Fruit fly (Drosophila melanogaster) whole organism, embryonic: ENCODE measurements around the gene CG5191.
A peak's percentile ranks its signal among the peaks of the same experiment; 100 is the strongest.

Experiments used
- Adf1 ChIP-seq: fragments of 200-800 bp; sonication (Bioruptor generic); IDR thresholded peaks from 2 replicates; pipeline ENCODE4 v1.3.6; 2022; ENCODE audit warnings: missing biosample characterization, missing genetic modification characterization
- Atf-2 ChIP-seq: fragments of 200-800 bp; sonication (Bioruptor generic); optimal IDR thresholded peaks from 2 replicates; lab custom pipeline; 2016; ENCODE audit warnings: missing biosample characterization, missing genetic modification characterization
- CG10147 ChIP-seq: fragments of 200-800 bp; sonication (Bioruptor generic); optimal IDR thresholded peaks from 2 replicates; lab custom pipeline; 2019; ENCODE audit warnings: missing biosample characterization, mild to moderate bottlenecking, missing genetic modification characterization, moderate library complexity
- CG11560 ChIP-seq: fragments of 200-800 bp; sonication (Bioruptor generic); IDR thresholded peaks from 3 replicates; pipeline ENCODE4 v1.3.6; 2022; ENCODE audit warnings: missing biosample characterization, missing genetic modification characterization
- CG11696 ChIP-seq: fragments of 200-800 bp; sonication (Bioruptor generic); IDR thresholded peaks from 2 replicates; pipeline ENCODE4 v1.3.6; 2022; ENCODE audit warnings: missing biosample characterization, missing genetic modification characterization
- CG12236 ChIP-seq: fragments of 200-800 bp; sonication (Bioruptor generic); optimal IDR thresholded peaks from 2 replicates; lab custom pipeline; 2016; ENCODE audit warnings: missing biosample characterization, missing genetic modification characterization
- CG13424 ChIP-seq: fragments of 200-800 bp; sonication (Bioruptor generic); optimal IDR thresholded peaks from 2 replicates; lab custom pipeline; 2019; ENCODE audit warnings: missing biosample characterization, mild to moderate bottlenecking, missing genetic modification characterization, moderate library complexity
- CG17568 ChIP-seq: fragments of 200-800 bp; sonication (Bioruptor generic); optimal IDR thresholded peaks from 2 replicates; lab custom pipeline; 2018; ENCODE audit warnings: missing biosample characterization, mild to moderate bottlenecking, missing genetic modification characterization, moderate library complexity
- CG2129 ChIP-seq: fragments of 200-800 bp; sonication (Bioruptor generic); IDR thresholded peaks from 2 replicates; pipeline ENCODE4 v1.3.6; 2022; ENCODE audit warnings: missing biosample characterization, missing genetic modification characterization; ENCODE audit not compliant: partially characterized antibody
- CG30403 ChIP-seq: fragments of 200-800 bp; sonication (Bioruptor generic); optimal IDR thresholded peaks from 3 replicates; lab custom pipeline; 2016; ENCODE audit warnings: missing biosample characterization, missing genetic modification characterization
- CG3838 ChIP-seq: fragments of 200-800 bp; sonication (Bioruptor generic); optimal IDR thresholded peaks from 3 replicates; lab custom pipeline; 2016; ENCODE audit warnings: missing biosample characterization, missing genetic modification characterization
- CG7357 ChIP-seq: fragments of 200-800 bp; sonication (Bioruptor generic); IDR thresholded peaks from 3 replicates; pipeline ENCODE4 v1.3.6; 2022; ENCODE audit warnings: missing biosample characterization, missing genetic modification characterization
- CG7372 ChIP-seq: fragments of 200-800 bp; sonication (Bioruptor generic); IDR thresholded peaks from 2 replicates; pipeline ENCODE4 v1.3.6; 2022; ENCODE audit warnings: missing biosample characterization, missing genetic modification characterization
- CG7839 ChIP-seq: fragments of 200-800 bp; sonication (Bioruptor generic); optimal IDR thresholded peaks from 3 replicates; lab custom pipeline; 2018; ENCODE audit warnings: missing biosample characterization, mild to moderate bottlenecking, missing genetic modification characterization, moderate library complexity
- CG7963 ChIP-seq: fragments of 200-800 bp; sonication (Bioruptor generic); IDR thresholded peaks from 3 replicates; pipeline ENCODE4 v1.3.6; 2022; ENCODE audit warnings: missing biosample characterization, missing genetic modification characterization; ENCODE audit not compliant: partially characterized antibody
- CG8388 ChIP-seq: fragments of 200-800 bp; sonication (Bioruptor generic); optimal IDR thresholded peaks from 2 replicates; lab custom pipeline; 2019; ENCODE audit warnings: missing biosample characterization, mild to moderate bottlenecking, missing genetic modification characterization, moderate library complexity
- CG9215 ChIP-seq: fragments of 200-800 bp; sonication (Bioruptor generic); IDR thresholded peaks from 2 replicates; pipeline ENCODE4 v1.3.6; 2022; ENCODE audit warnings: missing biosample characterization, missing genetic modification characterization
- CG9437 ChIP-seq: fragments of 200-800 bp; sonication (Bioruptor generic); optimal IDR thresholded peaks from 2 replicates; lab custom pipeline; 2018; ENCODE audit warnings: missing biosample characterization, mild to moderate bottlenecking, missing genetic modification characterization
- CG9727 ChIP-seq: fragments of 200-800 bp; sonication (Bioruptor generic); optimal IDR thresholded peaks from 3 replicates; lab custom pipeline; 2017; ENCODE audit warnings: missing biosample characterization, mild to moderate bottlenecking, missing genetic modification characterization
- Chrac-16 ChIP-seq: fragments of 200-800 bp; sonication (Bioruptor generic); optimal IDR thresholded peaks from 3 replicates; lab custom pipeline; 2016; ENCODE audit warnings: missing biosample characterization, missing genetic modification characterization
- Doc3 ChIP-seq: fragments of 200-800 bp; sonication (Bioruptor generic); IDR thresholded peaks from 3 replicates; pipeline ENCODE4 v1.3.6; 2022; ENCODE audit warnings: missing biosample characterization, missing genetic modification characterization; ENCODE audit not compliant: partially characterized antibody
- Dref ChIP-seq: fragments of 200-800 bp; sonication (Bioruptor generic); IDR thresholded peaks from 2 replicates; pipeline ENCODE4 v1.3.6; 2022; ENCODE audit warnings: missing biosample characterization, missing genetic modification characterization
- ERR ChIP-seq: fragments of 200-800 bp; sonication (Bioruptor generic); optimal IDR thresholded peaks from 2 replicates; lab custom pipeline; 2016; ENCODE audit warnings: missing biosample characterization, missing genetic modification characterization
- Fer1 ChIP-seq: fragments of 200-800 bp; sonication (Bioruptor generic); optimal IDR thresholded peaks from 2 replicates; lab custom pipeline; 2017; ENCODE audit warnings: missing biosample characterization, mild to moderate bottlenecking, missing genetic modification characterization
- HmgZ ChIP-seq: fragments of 200-800 bp; sonication (Bioruptor generic); optimal IDR thresholded peaks from 2 replicates; lab custom pipeline; 2018; ENCODE audit warnings: missing biosample characterization, mild to moderate bottlenecking, missing genetic modification characterization
- Hr51 ChIP-seq, 2 experiments: fragments of 200-800 bp; sonication (Bioruptor generic); optimal IDR thresholded peaks; 2 replicates in 1 of 2; 3 replicates in 1 of 2; lab custom pipeline; 2016 to 2018; ENCODE audit warnings: missing biosample characterization in 2 of 2, missing genetic modification characterization in 2 of 2, mild to moderate bottlenecking in 1 of 2, moderate library complexity in 1 of 2
- MTF-1 ChIP-seq: fragments of 200-800 bp; sonication (Bioruptor generic); optimal IDR thresholded peaks from 2 replicates; lab custom pipeline; 2018; ENCODE audit warnings: missing biosample characterization, mild to moderate bottlenecking, missing genetic modification characterization, borderline replicate concordance
- Meics ChIP-seq: fragments of 200-800 bp; sonication (Bioruptor generic); optimal IDR thresholded peaks from 2 replicates; lab custom pipeline; 2017; ENCODE audit warnings: missing biosample characterization, mild to moderate bottlenecking, missing genetic modification characterization
- Mes4 ChIP-seq: fragments of 200-800 bp; sonication (Bioruptor generic); optimal IDR thresholded peaks from 2 replicates; lab custom pipeline; 2016; ENCODE audit warnings: missing biosample characterization, missing genetic modification characterization
- NC2α ChIP-seq: fragments of 200-800 bp; sonication (Bioruptor generic); optimal IDR thresholded peaks from 2 replicates; lab custom pipeline; 2016; ENCODE audit warnings: missing biosample characterization, missing genetic modification characterization
- Nf-YB ChIP-seq: fragments of 200-800 bp; sonication (Bioruptor generic); optimal IDR thresholded peaks from 3 replicates; lab custom pipeline; 2019; ENCODE audit warnings: missing biosample characterization, mild to moderate bottlenecking, missing genetic modification characterization, moderate library complexity
- Side ChIP-seq: fragments of 200-800 bp; sonication (Bioruptor generic); optimal IDR thresholded peaks from 2 replicates; lab custom pipeline; 2016; ENCODE audit warnings: missing biosample characterization, missing genetic modification characterization
- Sox102F ChIP-seq: fragments of 200-800 bp; sonication (Bioruptor generic); optimal IDR thresholded peaks from 2 replicates; lab custom pipeline; 2018; ENCODE audit warnings: missing biosample characterization, mild to moderate bottlenecking, missing genetic modification characterization, moderate library complexity
- Stat92E ChIP-seq, 3 experiments: fragments of >200 bp in 2 of 3; fragments of 200-800 bp in 1 of 3; sonication (Bioruptor generic) in 1 of 3; optimal IDR thresholded peaks; 2 replicates each; lab custom pipeline; 2017 to 2019; ENCODE audit warnings: missing biosample characterization in 3 of 3, missing genetic modification characterization in 3 of 3, mild to moderate bottlenecking in 1 of 3, moderate library complexity in 1 of 3
- Vsx1 ChIP-seq: fragments of 200-800 bp; sonication (Bioruptor generic); optimal IDR thresholded peaks from 2 replicates; lab custom pipeline; 2017; ENCODE audit warnings: missing biosample characterization, mild to moderate bottlenecking, missing genetic modification characterization, missing genetic modification reagents
- ab ChIP-seq: fragments of 200-800 bp; sonication (Bioruptor generic); optimal IDR thresholded peaks from 2 replicates; lab custom pipeline; 2016; ENCODE audit warnings: missing biosample characterization, missing genetic modification characterization
- aop ChIP-seq: fragments of 200-800 bp; sonication (Bioruptor generic); IDR thresholded peaks from 2 replicates; pipeline ENCODE4 v1.3.6; 2022; ENCODE audit warnings: missing biosample characterization, missing genetic modification characterization
- bigmax ChIP-seq: fragments of 200-800 bp; sonication (Bioruptor generic); optimal IDR thresholded peaks from 2 replicates; lab custom pipeline; 2018; ENCODE audit warnings: missing biosample characterization, mild to moderate bottlenecking, missing genetic modification characterization
- dan ChIP-seq: fragments of 200-800 bp; sonication (Bioruptor generic); IDR thresholded peaks from 2 replicates; pipeline ENCODE4 v1.3.6; 2022; ENCODE audit warnings: missing biosample characterization, missing genetic modification characterization
- exex ChIP-seq: fragments of 200-800 bp; sonication (Bioruptor generic); optimal IDR thresholded peaks from 4 replicates; lab custom pipeline; 2018; ENCODE audit warnings: missing biosample characterization, mild to moderate bottlenecking, missing genetic modification characterization, moderate library complexity
- kay ChIP-seq: fragments of 200-800 bp; sonication (Bioruptor generic); optimal IDR thresholded peaks from 2 replicates; lab custom pipeline; 2016; ENCODE audit warnings: missing biosample characterization, missing genetic modification characterization
- lmd ChIP-seq: fragments of 200-800 bp; sonication (Bioruptor generic); IDR thresholded peaks from 2 replicates; pipeline ENCODE4 v1.3.6; 2022; ENCODE audit warnings: missing biosample characterization, missing genetic modification characterization
- odd ChIP-seq: fragments of 200-800 bp; sonication (Bioruptor generic); optimal IDR thresholded peaks from 2 replicates; lab custom pipeline; 2017; ENCODE audit warnings: missing biosample characterization, mild to moderate bottlenecking, missing genetic modification characterization
- pan ChIP-seq, 4 experiments: fragments of >200 bp in 3 of 4; fragments of 200-800 bp in 1 of 4; sonication (Bioruptor generic) in 1 of 4; optimal IDR thresholded peaks in 3 of 4; IDR thresholded peaks in 1 of 4; 2 replicates each; pipeline versions ENCODE4 v1.3.6 to Lab custom; 2017 to 2022; ENCODE audit warnings: missing biosample characterization in 2 of 4, missing genetic modification characterization in 2 of 4, mixed read lengths in 1 of 4
- pfk ChIP-seq: fragments of 200-800 bp; sonication (Bioruptor generic); optimal IDR thresholded peaks from 2 replicates; lab custom pipeline; 2018; ENCODE audit warnings: missing biosample characterization, mild to moderate bottlenecking, missing genetic modification characterization, moderate library complexity
- pzg ChIP-seq: fragments of 200-800 bp; sonication (Bioruptor generic); optimal IDR thresholded peaks from 3 replicates; lab custom pipeline; 2018; ENCODE audit warnings: missing biosample characterization, mild to moderate bottlenecking, missing genetic modification characterization, moderate library complexity
- sens ChIP-seq: fragments of 200-800 bp; sonication (Bioruptor generic); peaks from one replicate; lab custom pipeline; 2016; ENCODE audit warnings: missing biosample characterization, missing genetic modification characterization
- seq ChIP-seq: fragments of 200-800 bp; sonication (Bioruptor generic); IDR thresholded peaks from 2 replicates; pipeline ENCODE4 v1.3.6; 2022; ENCODE audit warnings: missing biosample characterization, missing genetic modification characterization
- tna ChIP-seq: fragments of 200-800 bp; sonication (Bioruptor generic); IDR thresholded peaks from 2 replicates; pipeline ENCODE4 v1.3.6; 2022; ENCODE audit warnings: missing biosample characterization, missing genetic modification characterization; ENCODE audit not compliant: partially characterized antibody
- vnd ChIP-seq: fragments of 200-800 bp; sonication (Bioruptor generic); IDR thresholded peaks from 3 replicates; pipeline ENCODE4 v1.3.6; 2022; ENCODE audit warnings: missing biosample characterization, missing genetic modification characterization; ENCODE audit not compliant: partially characterized antibody

Gene CG5191

DNA sequence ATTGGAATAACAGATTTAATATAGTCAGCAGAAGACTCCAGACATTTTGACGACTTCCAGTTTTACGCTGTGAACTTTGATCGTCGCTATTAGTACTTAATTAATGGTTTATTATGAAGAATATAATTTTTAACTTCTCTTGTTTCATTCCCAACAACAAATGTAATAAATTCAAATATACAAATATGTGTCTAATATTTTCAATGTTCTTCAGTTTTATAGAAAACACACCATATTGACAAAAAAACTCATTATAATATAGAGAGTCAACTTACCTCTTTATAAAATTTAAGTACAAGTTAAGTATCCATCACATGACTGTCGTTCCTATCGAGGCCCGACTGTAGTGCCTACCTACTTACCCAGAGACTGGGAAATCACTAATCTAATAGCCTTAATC, 12.7 kb downstream of the CG5191 start (continued):
- no peak for TF ChIP-seq pan (optimal IDR thresholded peaks at IDR 0.05; lab: Kevin White, UChicago)
- no peak for TF ChIP-seq pan (GFP tag; optimal IDR thresholded peaks at IDR 0.05 in 1 of 2, IDR thresholded peaks at IDR 0.05 in 1 of 2)
- TF ChIP-seq CG3838 (GFP tag; lab: Kevin White, UChicago), result no peak
- TF ChIP-seq MTF-1, result no peak
- TF ChIP-seq Sox102F (GFP tag; lab: Kevin White, UChicago), result peak; percentile 14
- TF ChIP-seq exex (tag; lab: Kevin White, UChicago), result no peak
- TF ChIP-seq Mes4, result no peak
- TF ChIP-seq CG10147 (GFP tag; lab: Kevin White, UChicago), result peak; percentile 22
- TF ChIP-seq pzg, result no peak
- no peak for TF ChIP-seq CG7357 (GFP tag; lab: Robert Waterston, UW)
- TF ChIP-seq Adf1, result no peak
- no peak for TF ChIP-seq CG7963 (GFP tag; lab: Robert Waterston, UW)
- TF ChIP-seq ab (GFP tag; lab: Kevin White, UChicago), result no peak
- TF ChIP-seq Fer1 (GFP tag; lab: Kevin White, UChicago), result no peak
- TF ChIP-seq Nf-YB (GFP tag; lab: Kevin White, UChicago), result no peak
- TF ChIP-seq CG12236 (GFP tag; lab: Kevin White, UChicago), result no peak
- no peak for TF ChIP-seq ERR (GFP tag; lab: Kevin White, UChicago)
- TF ChIP-seq kay (GFP tag; lab: Kevin White, UChicago), result no peak
- TF ChIP-seq CG9215 (GFP tag; lab: Robert Waterston, UW), result no peak
- no peak for TF ChIP-seq Dref
- TF ChIP-seq CG7839 (tag; lab: Kevin White, UChicago), result peak; percentile 33
- TF ChIP-seq CG8388 (GFP tag; lab: Kevin White, UChicago), result no peak
- TF ChIP-seq CG11560, result no peak
- TF ChIP-seq HmgZ (tag; lab: Kevin White, UChicago), result no peak
- TF ChIP-seq pfk, result no peak
- no peak for TF ChIP-seq dan (GFP tag; lab: Robert Waterston, UW)
- no peak for TF ChIP-seq odd (GFP tag; lab: Kevin White, UChicago)
- no peak for TF ChIP-seq CG17568 (GFP tag; lab: Kevin White, UChicago)
- peak; percentile 11 for TF ChIP-seq CG13424 (tag; lab: Kevin White, UChicago)
- TF ChIP-seq Stat92E (GFP tag; optimal IDR thresholded peaks at IDR 0.05; lab: Kevin White, UChicago), result no peak
- no peak for TF ChIP-seq CG7372 (GFP tag; lab: Robert Waterston, UW)
- peak; percentile 12 for TF ChIP-seq CG9437
- no peak for TF ChIP-seq bigmax (GFP tag; lab: Kevin White, UChicago)
- peak; percentile 25 for TF ChIP-seq CG30403
- TF ChIP-seq Vsx1 (GFP tag; lab: Kevin White, UChicago), result no peak
- no peak for TF ChIP-seq CG11696 (GFP tag; lab: Robert Waterston, UW)
- TF ChIP-seq Meics, result peak; percentile 11
- TF ChIP-seq Side, result no peak
- TF ChIP-seq seq (GFP tag; lab: Robert Waterston, UW), result no peak
- TF ChIP-seq aop (GFP tag; lab: Robert Waterston, UW), result no peak
- no peak for TF ChIP-seq CG9727 (GFP tag; lab: Kevin White, UChicago)
- no peak for TF ChIP-seq tna (GFP tag; lab: Robert Waterston, UW)
- TF ChIP-seq CG2129 (GFP tag; lab: Robert Waterston, UW), result no peak
- TF ChIP-seq sens (GFP tag; lab: Kevin White, UChicago), result peak; percentile 76
- peak; percentile 27; the same call in 1 of the 2 replicates for TF ChIP-seq lmd (GFP tag; lab: Robert Waterston, UW)
- TF ChIP-seq Hr51 (GFP tag; optimal IDR thresholded peaks at IDR 0.05; lab: Kevin White, UChicago), result peak in 1 of 2 experiments; percentile 54
- TF ChIP-seq Atf-2 (GFP tag; lab: Kevin White, UChicago), result no peak
- TF ChIP-seq Chrac-16 (GFP tag; lab: Kevin White, UChicago), result no peak
- TF ChIP-seq NC2α (GFP tag; lab: Kevin White, UChicago), result no peak
- TF ChIP-seq vnd (GFP tag; lab: Robert Waterston, UW), result no peak
- TF ChIP-seq Doc3 (GFP tag; lab: Robert Waterston, UW), result no peak
